Worm (Caenorhabditis elegans): ENCODE results near the gene sri-38.

The sri-38 gene

DNA sequence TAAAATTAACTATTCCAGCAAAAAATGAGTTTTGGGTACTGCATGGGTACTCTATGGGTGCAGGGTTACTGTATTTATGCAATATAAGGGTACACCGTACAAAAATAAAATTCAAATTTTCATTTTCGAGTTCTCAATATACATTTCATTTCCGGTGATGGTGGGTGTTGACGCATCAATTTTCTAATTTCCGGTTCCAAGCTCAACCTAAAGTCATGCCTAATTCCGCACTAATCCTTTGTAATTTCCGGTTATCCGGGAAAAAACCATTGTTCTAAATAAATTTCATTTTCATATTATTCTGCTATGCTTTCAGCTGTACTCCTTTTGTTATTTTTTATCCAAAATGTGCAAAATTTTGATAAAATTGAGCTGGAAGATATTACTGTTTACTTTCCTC lies 48.7 kb downstream of the sri-38 start, which contains the start of gene gcy-21:
Gene gcy-21, plus strand, starts transcription at position 301 of the 400 bp plus-strand sequence.
- TF ChIP-seq npax-4 (tag; optimal IDR thresholded peaks at IDR 0.05) (no peak), hlh-30 (tag; optimal IDR thresholded peaks at IDR 0.05; ENCODE audit: insufficient read depth) (no peak)
